Worm (Caenorhabditis elegans) whole organism, L1 larva: ENCODE data around the gene M04B2.2.

Source experiments
- alr-1 ChIP-seq: fragments of 200-800 bp; sonication (Bioruptor generic); optimal IDR thresholded peaks from 2 replicates; lab custom pipeline; 2018; ENCODE audit warnings: borderline replicate concordance, mild to moderate bottlenecking, missing genetic modification characterization, missing compliant biosample characterization
- aly-2 ChIP-seq: fragments of 150-350 bp; optimal IDR thresholded peaks from 2 replicates; lab custom pipeline; 2014; ENCODE audit warnings: missing biosample characterization, missing genetic modification characterization
- ama-1 ChIP-seq: fragments of 150-350 bp; optimal IDR thresholded peaks from 2 replicates; lab custom pipeline; 2014
- efl-3 ChIP-seq: fragments of 200-800 bp; sonication (Bioruptor generic); optimal IDR thresholded peaks from 2 replicates; lab custom pipeline; 2018; ENCODE audit warnings: mild to moderate bottlenecking, missing genetic modification characterization, missing compliant biosample characterization
- egl-27 ChIP-seq, 2 experiments: fragments of 150-350 bp in 1 of 2; sonication (generic microtip); optimal IDR thresholded peaks; 3 replicates each; lab custom pipeline; 2017 to 2018; ENCODE audit warnings: missing biosample characterization in 2 of 2, missing genetic modification characterization in 2 of 2, missing genetic modification reagents in 2 of 2
- elt-3 ChIP-seq, 6 experiments: fragments of 150-350 bp in 1 of 6; sonication (generic microtip); optimal IDR thresholded peaks; 2 replicates each; lab custom pipeline; 2017 to 2018; ENCODE audit warnings: missing biosample characterization in 6 of 6, missing genetic modification characterization in 6 of 6, inconsistent platforms in 1 of 6
- lsy-2 ChIP-seq, 2 experiments: fragments of 150-350 bp; optimal IDR thresholded peaks; 2 replicates each; lab custom pipeline; 2014; ENCODE audit warnings: missing biosample characterization in 2 of 2, missing genetic modification characterization in 2 of 2
- nhr-11 ChIP-seq: fragments of 150-350 bp; optimal IDR thresholded peaks from 2 replicates; lab custom pipeline; 2014; ENCODE audit warnings: missing biosample characterization, missing genetic modification characterization
- pax-3 ChIP-seq: fragments of 200-800 bp; sonication (Bioruptor generic); optimal IDR thresholded peaks from 2 replicates; lab custom pipeline; 2018; ENCODE audit warnings: mild to moderate bottlenecking, missing genetic modification characterization, moderate library complexity, missing compliant biosample characterization
- snpc-4 ChIP-seq: fragments of 150-350 bp; optimal IDR thresholded peaks from 2 replicates; lab custom pipeline; 2014; ENCODE audit warnings: missing biosample characterization, missing genetic modification characterization
- snu-23 ChIP-seq: sonication (generic microtip); optimal IDR thresholded peaks from 2 replicates; lab custom pipeline; 2016; ENCODE audit warnings: missing genetic modification characterization, missing compliant biosample characterization
- unc-86 ChIP-seq: sonication (generic microtip); optimal IDR thresholded peaks from 2 replicates; lab custom pipeline; 2016; ENCODE audit warnings: missing genetic modification characterization, missing compliant biosample characterization
- zag-1 ChIP-seq: fragments of 150-350 bp; optimal IDR thresholded peaks from 2 replicates; lab custom pipeline; 2014; ENCODE audit warnings: missing biosample characterization, missing genetic modification characterization
- ztf-4 ChIP-seq: fragments of 150-350 bp; optimal IDR thresholded peaks from 2 replicates; lab custom pipeline; 2014; ENCODE audit warnings: missing biosample characterization, missing genetic modification characterization

ce11 chrIV:11487889-11488556 is 39.8 kb upstream of the M04B2.2 start:
- TF ChIP-seq snpc-4 (tag; lab: Kevin White, UChicago) (no peak), nhr-11 (tag; lab: Kevin White, UChicago) (no peak), egl-27 (tag; optimal IDR thresholded peaks at IDR 0.05; lab: Kevin White, UChicago) (no peak), ztf-4 (tag; lab: Kevin White, UChicago) (no peak), alr-1 (tag; lab: Kevin White, UChicago) (no peak), lsy-2 (tag; optimal IDR thresholded peaks at IDR 0.05; lab: Kevin White, UChicago) (no peak), unc-86 (tag; lab: Kevin White, UChicago) (no peak), zag-1 (no peak), ama-1 (lab: Kevin White, UChicago) (no peak), aly-2 (tag; lab: Kevin White, UChicago) (no peak), elt-3 (tag; optimal IDR thresholded peaks at IDR 0.05; lab: Kevin White, UChicago) (peak in 1 of 6 experiments; percentile 50), efl-3 (GFP tag; lab: Kevin White, UChicago) (no peak), pax-3 (no peak), snu-23 (GFP tag; lab: Kevin White, UChicago) (peak; percentile 30)
